Worm (Caenorhabditis elegans) whole organism, L4/young adult: ENCODE results near the gene T26E4.10.

Source experiments
- dao-5 ChIP-seq: sonication (generic microtip); optimal IDR thresholded peaks from 2 replicates; lab custom pipeline; 2016; ENCODE audit warnings: missing genotype, missing genetic modification characterization, moderate library complexity, missing compliant biosample characterization
- him-1 ChIP-seq: sonication (generic microtip); optimal IDR thresholded peaks from 2 replicates; lab custom pipeline; 2016; ENCODE audit warnings: missing genotype, missing genetic modification reagents, missing genetic modification characterization, missing compliant biosample characterization

- no peak for TF ChIP-seq dao-5 (tag; lab: Kevin White, UChicago)
- no peak for TF ChIP-seq him-1 (tag; lab: Kevin White, UChicago)
These were observed 43.1 kb upstream of the T26E4.10 start, which contains the start of gene srh-149 for ce11 chrV:15841095-15841494.
